Worm (Caenorhabditis elegans): ENCODE data around the gene cyp-25A1.

ce11 chrIII:3783914-3784313 lies 48.5 kb upstream of the cyp-25A1 start:
- no peak for TF ChIP-seq him-1 (tag; optimal IDR thresholded peaks at IDR 0.05)
- TF ChIP-seq dao-5 (tag; optimal IDR thresholded peaks at IDR 0.05), result no peak
